Fruit fly (Drosophila melanogaster) whole organism: Measurements from ENCODE around the gene CG9171.
A peak's percentile ranks its signal among the peaks of the same experiment; 100 is the strongest.

Source experiments
- CG8478 ChIP-seq: fragments of >200 bp; optimal IDR thresholded peaks from 2 replicates; lab custom pipeline; 2018; ENCODE audit warnings: inconsistent platforms
- Dll ChIP-seq: fragments of >200 bp; optimal IDR thresholded peaks from 2 replicates; lab custom pipeline; 2017
- EcR ChIP-seq, 2 experiments: fragments of >200 bp; optimal IDR thresholded peaks; 2 replicates each; lab custom pipeline; 2017; ENCODE audit warnings: missing biosample characterization in 2 of 2, missing genetic modification characterization in 2 of 2, missing genetic modification reagents in 2 of 2
- pan ChIP-seq: fragments of >200 bp; optimal IDR thresholded peaks from 2 replicates; lab custom pipeline; 2017
- psq ChIP-seq: fragments of >200 bp; optimal IDR thresholded peaks from 2 replicates; lab custom pipeline; 2017
- usp ChIP-seq: fragments of >200 bp; optimal IDR thresholded peaks from 2 replicates; lab custom pipeline; 2017; ENCODE audit warnings: missing biosample characterization, missing genetic modification characterization, mixed read lengths

Gene CG9171

DNA sequence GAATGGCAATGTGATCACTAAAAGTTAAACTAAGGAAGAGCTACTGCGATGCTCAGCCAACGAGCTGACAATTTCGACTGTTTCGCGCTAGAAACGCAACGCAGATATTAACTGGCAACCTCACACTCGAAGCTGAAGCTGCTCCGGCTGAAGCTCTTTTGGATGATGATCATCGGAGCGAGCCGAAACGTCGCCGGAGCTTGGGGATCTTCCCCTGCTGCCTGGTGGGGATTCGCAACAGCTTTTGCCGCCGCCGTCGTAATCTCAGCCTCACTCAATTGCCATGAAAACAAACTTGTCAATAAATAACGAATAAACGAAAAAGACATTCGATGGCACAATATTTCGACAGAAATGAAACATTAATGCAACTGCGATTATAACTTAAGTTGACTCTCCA lies 34.0 kb downstream of the CG9171 start, which contains the start of gene obst-E:
TSS of gene obst-E (minus strand) at position 101 of the 400 bp plus-strand sequence.
- TF ChIP-seq psq (lab: Kevin White, UChicago) (no peak), usp (GFP tag; lab: Kevin White, UChicago) (no peak), CG8478 (lab: Kevin White, UChicago) (no peak), EcR (GFP tag; optimal IDR thresholded peaks at IDR 0.05; lab: Kevin White, UChicago) (no peak), pan (lab: Kevin White, UChicago) (no peak), Dll (lab: Kevin White, UChicago) (no peak)

dm6 chr2L:5765139-5765538 lies 34.9 kb downstream of the CG9171 start:
- TF ChIP-seq psq (lab: Kevin White, UChicago) (no peak), EcR (GFP tag; optimal IDR thresholded peaks at IDR 0.05; lab: Kevin White, UChicago) (no peak), pan (lab: Kevin White, UChicago) (no peak), CG8478 (lab: Kevin White, UChicago) (no peak)

- TF ChIP-seq CG8478 (lab: Kevin White, UChicago) (no peak), EcR (GFP tag; optimal IDR thresholded peaks at IDR 0.05; lab: Kevin White, UChicago) (no peak), usp (GFP tag; lab: Kevin White, UChicago) (no peak), psq (lab: Kevin White, UChicago) (no peak), pan (lab: Kevin White, UChicago) (no peak), Dll (lab: Kevin White, UChicago) (no peak)
Observed at dm6 chr2L:5751448-5751847, 48.6 kb downstream of the CG9171 start.

DNA sequence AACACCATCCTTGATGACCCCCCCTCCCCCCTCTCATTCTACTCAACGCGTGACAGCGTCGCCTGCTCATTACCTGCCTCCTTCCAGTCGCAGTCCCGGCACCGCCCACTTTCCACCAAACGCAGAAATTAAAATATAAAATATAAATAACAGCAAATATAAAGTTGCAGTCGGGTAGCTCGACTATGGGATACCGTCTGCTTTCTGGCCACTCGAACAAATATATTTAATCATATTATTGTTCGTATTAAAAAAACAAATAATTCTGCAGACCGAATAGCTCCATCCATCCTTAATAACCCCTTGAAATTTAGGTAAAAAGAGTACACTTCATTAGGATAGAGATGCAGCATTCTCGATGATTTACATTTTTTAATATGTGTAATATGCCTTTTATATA lies 51.9 kb downstream of the CG9171 start:
- peak; percentile 60 for TF ChIP-seq pan (lab: Kevin White, UChicago)
- no peak for TF ChIP-seq psq (lab: Kevin White, UChicago)

DNA sequence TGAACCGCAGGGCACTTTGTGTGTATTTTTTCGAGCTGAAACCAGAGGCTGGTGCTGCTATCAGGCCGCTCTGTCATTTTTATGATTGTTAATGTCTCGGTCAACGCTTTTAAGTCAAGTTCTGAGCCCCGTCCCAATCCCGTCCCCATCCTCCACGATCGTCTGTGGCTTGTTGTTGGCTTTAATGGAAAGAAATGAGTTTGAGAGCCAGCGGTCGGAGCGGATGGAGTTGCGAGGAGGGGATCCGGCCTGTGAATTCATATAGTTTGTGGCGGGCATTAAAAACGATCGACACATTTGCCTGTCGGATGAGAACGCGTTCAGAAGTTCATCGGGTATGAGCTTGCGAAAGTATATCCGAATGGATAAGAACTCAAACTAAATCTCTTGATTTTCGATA lies 54.2 kb downstream of the CG9171 start, which contains the start of gene CG11029:
TSS of gene CG11029 (plus strand) at position 301 of the 400 bp plus-strand sequence.
- no peak for TF ChIP-seq Dll (lab: Kevin White, UChicago)
- TF ChIP-seq pan (lab: Kevin White, UChicago) = no peak
- TF ChIP-seq usp (GFP tag; lab: Kevin White, UChicago) = no peak
- no peak for TF ChIP-seq psq (lab: Kevin White, UChicago)
- no peak for TF ChIP-seq CG8478 (lab: Kevin White, UChicago)
- TF ChIP-seq EcR (GFP tag; optimal IDR thresholded peaks at IDR 0.05; lab: Kevin White, UChicago) = no peak

DNA sequence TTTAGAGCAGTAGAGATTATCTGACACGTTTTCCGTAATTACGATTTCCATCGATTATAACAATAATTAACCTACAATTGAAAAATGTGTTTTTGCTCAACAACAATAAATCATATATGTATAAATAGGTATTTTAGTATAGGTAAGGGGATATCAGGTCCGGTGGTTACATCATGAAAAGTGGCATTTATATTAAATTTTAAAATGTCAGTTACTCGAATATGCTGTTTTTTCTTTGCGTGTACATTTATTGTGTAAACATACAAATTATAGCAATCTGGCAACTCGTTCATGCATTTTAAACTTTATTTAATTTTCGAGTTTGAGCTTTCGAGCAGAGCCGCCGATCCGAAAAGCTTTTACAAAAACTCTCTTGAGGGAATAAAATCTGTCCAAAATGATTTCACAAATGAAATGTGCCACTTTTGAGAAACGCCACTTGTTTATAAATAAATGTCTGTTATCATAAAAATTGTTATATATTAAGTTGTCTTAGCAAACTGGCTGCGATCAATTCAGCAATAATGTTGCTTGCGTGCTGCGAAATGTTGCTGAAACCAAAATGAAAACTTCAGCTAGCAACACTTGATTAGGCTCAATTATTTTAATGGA lies 56.4 kb downstream of the CG9171 start:
- TF ChIP-seq usp (GFP tag; lab: Kevin White, UChicago) (no peak), EcR (GFP tag; optimal IDR thresholded peaks at IDR 0.05; lab: Kevin White, UChicago) (no peak), CG8478 (lab: Kevin White, UChicago) (no peak), pan (lab: Kevin White, UChicago) (no peak), psq (lab: Kevin White, UChicago) (no peak)

DNA sequence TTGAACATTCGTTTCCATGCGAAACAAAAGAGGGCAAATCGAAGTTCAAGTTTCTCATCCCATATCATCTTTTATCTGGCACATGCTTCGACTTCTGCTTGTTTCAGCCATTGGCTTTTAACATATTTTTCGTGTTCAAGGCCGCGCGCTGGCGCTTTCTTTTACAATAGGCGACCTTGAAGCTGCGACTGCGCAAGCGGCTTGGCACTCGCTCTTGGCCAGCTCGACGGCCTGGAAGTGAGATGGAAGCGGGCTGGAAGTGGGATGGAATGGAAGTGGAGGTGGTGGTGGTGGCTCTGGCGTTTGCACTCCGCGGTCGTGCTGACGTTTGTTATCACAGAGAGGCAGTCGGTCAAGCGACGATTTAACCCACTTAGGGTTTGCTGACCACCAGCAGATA lies 57.6 kb downstream of the CG9171 start:
- TF ChIP-seq EcR (GFP tag; optimal IDR thresholded peaks at IDR 0.05; lab: Kevin White, UChicago) = no peak
- TF ChIP-seq CG8478 (lab: Kevin White, UChicago) = no peak
- TF ChIP-seq usp (GFP tag; lab: Kevin White, UChicago) = no peak
- no peak for TF ChIP-seq Dll (lab: Kevin White, UChicago)
- TF ChIP-seq psq (lab: Kevin White, UChicago) = no peak
- TF ChIP-seq pan (lab: Kevin White, UChicago) = no peak

DNA sequence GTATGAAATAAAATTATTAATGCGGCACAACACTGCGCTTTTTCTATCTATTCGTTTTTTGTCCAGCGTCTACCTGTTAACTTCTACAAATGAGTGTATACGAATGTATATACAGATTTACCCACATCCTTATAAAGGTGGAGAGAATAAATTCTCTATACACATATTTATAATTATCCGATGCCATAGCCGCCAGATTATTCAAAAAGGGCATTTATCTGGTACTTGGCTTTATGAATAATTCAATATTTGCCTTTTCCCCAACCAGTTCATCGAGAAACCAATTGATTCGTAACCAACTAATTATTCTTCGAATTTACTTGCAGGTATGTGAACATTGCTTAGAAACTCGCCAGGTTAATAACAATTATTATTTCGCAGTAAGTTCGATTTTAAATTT lies 58.9 kb downstream of the CG9171 start, which contains the start of gene CG11147:
TSS of gene CG11147 (minus strand) at position 101 of the 400 bp plus-strand sequence.
- no peak for TF ChIP-seq usp (GFP tag; lab: Kevin White, UChicago)
- TF ChIP-seq pan (lab: Kevin White, UChicago) = no peak
- no peak for TF ChIP-seq CG8478 (lab: Kevin White, UChicago)
- no peak for TF ChIP-seq psq (lab: Kevin White, UChicago)
- TF ChIP-seq EcR (GFP tag; optimal IDR thresholded peaks at IDR 0.05; lab: Kevin White, UChicago) = no peak
- TF ChIP-seq Dll (lab: Kevin White, UChicago) = no peak

- TF ChIP-seq psq (lab: Kevin White, UChicago) (no peak), pan (lab: Kevin White, UChicago) (no peak), usp (GFP tag; lab: Kevin White, UChicago) (no peak), Dll (lab: Kevin White, UChicago) (no peak), EcR (GFP tag; optimal IDR thresholded peaks at IDR 0.05; lab: Kevin White, UChicago) (no peak), CG8478 (lab: Kevin White, UChicago) (no peak)
Observed at dm6 chr2L:5740740-5741139, 59.3 kb downstream of the CG9171 start.

dm6 chr2L:5730432-5730831 lies 69.6 kb downstream of the CG9171 start:
- TF ChIP-seq CG8478 (lab: Kevin White, UChicago) (no peak), usp (GFP tag; lab: Kevin White, UChicago) (no peak), Dll (lab: Kevin White, UChicago) (no peak), EcR (GFP tag; optimal IDR thresholded peaks at IDR 0.05; lab: Kevin White, UChicago) (no peak), pan (lab: Kevin White, UChicago) (no peak), psq (lab: Kevin White, UChicago) (no peak)

DNA sequence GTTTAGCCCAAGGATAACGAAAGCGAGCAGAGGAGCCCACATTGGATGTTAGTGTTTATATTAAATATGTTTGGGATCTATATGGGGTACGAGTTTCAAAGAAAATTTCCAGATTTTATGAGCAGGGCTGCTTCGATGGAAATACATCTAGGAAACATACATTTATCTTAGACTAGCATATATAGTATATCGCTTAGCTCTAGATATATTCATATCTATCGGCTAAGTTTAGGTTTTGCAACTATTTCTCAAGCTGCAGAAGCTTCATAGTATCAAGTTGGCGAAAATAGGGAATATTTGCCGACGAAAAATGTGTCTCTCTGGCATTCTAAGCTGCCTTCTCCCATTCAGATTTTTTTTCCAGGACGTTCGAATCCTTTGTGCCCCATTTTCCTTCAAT lies 71.3 kb downstream of the CG9171 start, which contains the start of gene CG14006:
TSS of gene CG14006 (minus strand) at position 101 of the 400 bp plus-strand sequence.
- TF ChIP-seq psq (lab: Kevin White, UChicago) = no peak
- no peak for TF ChIP-seq CG8478 (lab: Kevin White, UChicago)
- TF ChIP-seq pan (lab: Kevin White, UChicago) = no peak
- TF ChIP-seq Dll (lab: Kevin White, UChicago) = no peak
- TF ChIP-seq usp (GFP tag; lab: Kevin White, UChicago) = no peak
- no peak for TF ChIP-seq EcR (GFP tag; optimal IDR thresholded peaks at IDR 0.05; lab: Kevin White, UChicago)
